Fruit fly (Drosophila melanogaster): Measurements from ENCODE around the gene CG42526.

- TF ChIP-seq CG4496 (GFP tag; IDR thresholded peaks at IDR 0.05), result no peak
- TF ChIP-seq CG12605 (GFP tag; IDR thresholded peaks at IDR 0.05), result no peak
- TF ChIP-seq CG13204 (GFP tag; optimal IDR thresholded peaks at IDR 0.05), result no peak
- TF ChIP-seq EcR (GFP tag; optimal IDR thresholded peaks at IDR 0.05), result no peak
- TF ChIP-seq CG34367 (tag; optimal IDR thresholded peaks at IDR 0.05), result no peak
- no peak for TF ChIP-seq CG15710 (tag; optimal IDR thresholded peaks at IDR 0.05)
- TF ChIP-seq CG8159 (tag; optimal IDR thresholded peaks at IDR 0.05), result no peak
- no peak for TF ChIP-seq CG17806 (tag; optimal IDR thresholded peaks at IDR 0.05)
- TF ChIP-seq CG10348 (GFP tag; IDR thresholded peaks at IDR 0.05), result no peak
- TF ChIP-seq D1 (tag; optimal IDR thresholded peaks at IDR 0.05), result no peak
- no peak for TF ChIP-seq fd96Ca (GFP tag; IDR thresholded peaks at IDR 0.05)
These were observed 30.5 kb upstream of the CG42526 start for dm6 chr3L:9465652-9466244.

All from whole organism, pupa.